Fruit fly (Drosophila melanogaster): ENCODE measurements around the gene Pus7.

Pus7 gene

DNA sequence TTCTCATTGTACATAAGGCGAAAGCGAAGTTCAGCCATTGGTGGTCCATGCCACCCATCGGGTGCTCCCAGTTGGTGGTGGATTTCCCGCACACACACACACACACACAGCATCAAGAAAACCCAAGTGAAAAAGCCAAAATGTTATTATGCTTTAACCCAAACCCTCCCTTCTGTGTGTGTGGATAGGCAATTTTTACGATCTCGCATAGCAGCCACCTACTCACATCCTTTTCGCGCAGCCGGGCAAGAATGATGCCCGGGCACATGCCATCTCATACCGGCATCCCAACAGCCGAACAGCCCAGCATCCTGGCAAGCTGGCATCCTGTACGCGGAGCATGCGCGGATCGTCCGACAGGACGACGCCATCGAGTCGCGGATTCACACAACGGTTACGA is 47.2 kb downstream of the Pus7 start:
- TF ChIP-seq dan (GFP tag; IDR thresholded peaks at IDR 0.05) (no peak), vvl (GFP tag; IDR thresholded peaks at IDR 0.05) (no peak), pros (GFP tag; optimal IDR thresholded peaks at IDR 0.05) (peak; percentile 68), Ptx1 (GFP tag; IDR thresholded peaks at IDR 0.05) (no peak), CG30020 (tag; optimal IDR thresholded peaks at IDR 0.05) (no peak), sens (GFP tag) (peak; percentile 28), CG7786 (GFP tag; optimal IDR thresholded peaks at IDR 0.05) (no peak), CG14050 (GFP tag; IDR thresholded peaks at IDR 0.05) (no peak), slou (GFP tag; optimal IDR thresholded peaks at IDR 0.05) (no peak), nerfin-1 (tag; optimal IDR thresholded peaks at IDR 0.05) (peak; percentile 78), CG12659 (GFP tag; optimal IDR thresholded peaks at IDR 0.05) (no peak), Dll (GFP tag; IDR thresholded peaks at IDR 0.05; ENCODE audit: partially characterized antibody) (no peak), nmo (GFP tag; optimal IDR thresholded peaks at IDR 0.05) (no peak), Dref (GFP tag; IDR thresholded peaks at IDR 0.05) (no peak), croc (GFP tag; conservative IDR thresholded peaks at IDR 0.05) (no peak), tll (GFP tag; optimal IDR thresholded peaks at IDR 0.05) (peak in 1 of 2 experiments; percentile 28), CG33213 (GFP tag; optimal IDR thresholded peaks at IDR 0.05) (no peak), Nf-YB (GFP tag; optimal IDR thresholded peaks at IDR 0.05) (peak; percentile 87), Nf-YC (tag; optimal IDR thresholded peaks at IDR 0.05) (peak; percentile 89), Side (GFP tag; optimal IDR thresholded peaks at IDR 0.05) (no peak), ewg (GFP tag; optimal IDR thresholded peaks at IDR 0.05) (peak; percentile 74), CG4282 (GFP tag; optimal IDR thresholded peaks at IDR 0.05) (no peak), CG4328 (GFP tag; optimal IDR thresholded peaks at IDR 0.05) (no peak), CG1832 (GFP tag; optimal IDR thresholded peaks at IDR 0.05) (peak; percentile 34), so (GFP tag; IDR thresholded peaks at IDR 0.05) (no peak), fd3F (GFP tag; optimal IDR thresholded peaks at IDR 0.05) (no peak), pzg (GFP tag; optimal IDR thresholded peaks at IDR 0.05) (no peak), CG18011 (GFP tag; optimal IDR thresholded peaks at IDR 0.05) (no peak), NFAT (GFP tag; IDR thresholded peaks at IDR 0.05) (no peak), CG32532 (GFP tag; IDR thresholded peaks at IDR 0.05) (no peak), CG31441 (GFP tag; IDR thresholded peaks at IDR 0.05) (no peak), CG9797 (GFP tag; optimal IDR thresholded peaks at IDR 0.05) (no peak), chif (GFP tag; optimal IDR thresholded peaks at IDR 0.05) (no peak), seq (GFP tag; IDR thresholded peaks at IDR 0.05) (peak; percentile 44; the same call in 1 of the 2 replicates), vfl (GFP tag; optimal IDR thresholded peaks at IDR 0.05) (no peak), cg (GFP tag; optimal IDR thresholded peaks at IDR 0.05) (peak; percentile 36), ssp (GFP tag; IDR thresholded peaks at IDR 0.05) (no peak), CG1792 (GFP tag; optimal IDR thresholded peaks at IDR 0.05) (no peak), CG10274 (GFP tag; optimal IDR thresholded peaks at IDR 0.05) (no peak), lilli (GFP tag; optimal IDR thresholded peaks at IDR 0.05) (no peak), Ada2b (GFP tag; IDR thresholded peaks at IDR 0.05) (no peak), HLHmδ (GFP tag; optimal IDR thresholded peaks at IDR 0.05) (no peak), Deaf1 (tag; optimal IDR thresholded peaks at IDR 0.05) (peak; percentile 24), CG10321 (GFP tag; IDR thresholded peaks at IDR 0.05) (no peak), sc (optimal IDR thresholded peaks at IDR 0.05) (no peak), sc (GFP tag; optimal IDR thresholded peaks at IDR 0.05) (no peak), CG6654 (GFP tag; optimal IDR thresholded peaks at IDR 0.05) (no peak), mirr (GFP tag; optimal IDR thresholded peaks at IDR 0.05) (no peak), tup (GFP tag; optimal IDR thresholded peaks at IDR 0.05) (no peak), ac (GFP tag; optimal IDR thresholded peaks at IDR 0.05) (no peak)

All from whole organism, embryonic.